Worm (Caenorhabditis elegans) whole organism, L4 larva: ENCODE data around the gene egrh-3.

Experiments
- F10B5.3 ChIP-seq: sonication (generic microtip); optimal IDR thresholded peaks from 2 replicates; lab custom pipeline; 2016; ENCODE audit warnings: mild to moderate bottlenecking, missing genetic modification characterization, missing compliant biosample characterization
- F49E8.2 ChIP-seq: sonication (generic microtip); optimal IDR thresholded peaks from 2 replicates; lab custom pipeline; 2016; ENCODE audit warnings: missing compliant biosample characterization, mild to moderate bottlenecking, missing genetic modification characterization, borderline replicate concordance
- R02D3.7 ChIP-seq: fragments of 150-350 bp; sonication (generic microtip); optimal IDR thresholded peaks from 3 replicates; lab custom pipeline; 2014; ENCODE audit warnings: missing biosample characterization, missing genetic modification characterization
- T20F7.1 ChIP-seq: fragments of 200-800 bp; sonication (Bioruptor generic); optimal IDR thresholded peaks from 2 replicates; lab custom pipeline; 2018; ENCODE audit warnings: mild to moderate bottlenecking, missing genetic modification characterization, missing compliant biosample characterization
- Y5F2A.4 ChIP-seq: fragments of 200-800 bp; sonication (Bioruptor generic); optimal IDR thresholded peaks from 2 replicates; lab custom pipeline; 2018; ENCODE audit warnings: mild to moderate bottlenecking, missing genetic modification characterization, missing compliant biosample characterization
- ZK337.2 ChIP-seq: fragments of 200-800 bp; sonication (Bioruptor generic); IDR thresholded peaks from 2 replicates; pipeline ENCODE4 v1.3.6; 2022; ENCODE audit warnings: missing genetic modification reagents, missing genetic modification characterization, missing compliant biosample characterization
- ZK546.5 ChIP-seq, 2 experiments: sonication (generic microtip); optimal IDR thresholded peaks; 2 replicates each; lab custom pipeline; 2017; ENCODE audit warnings: missing biosample characterization in 2 of 2, missing genetic modification characterization in 2 of 2
- arid-1 ChIP-seq: fragments of 200-800 bp; sonication (Bioruptor generic); conservative IDR thresholded peaks from 2 replicates; pipeline ENCODE4 v1.3.6; 2022; ENCODE audit warnings: missing genetic modification reagents, missing genetic modification characterization, missing compliant biosample characterization
- ceh-20 ChIP-seq: fragments of 200-800 bp; sonication (Bioruptor generic); IDR thresholded peaks from 2 replicates; pipeline ENCODE4 v1.3.6; 2022; ENCODE audit warnings: missing genetic modification reagents, missing genetic modification characterization, missing compliant biosample characterization
- ceh-28 ChIP-seq: fragments of 150-350 bp; optimal IDR thresholded peaks from 2 replicates; lab custom pipeline; 2014; ENCODE audit warnings: missing biosample characterization, missing genetic modification reagents, missing genetic modification characterization
- ctbp-1 ChIP-seq: fragments of 200-800 bp; sonication (Bioruptor generic); IDR thresholded peaks from 2 replicates; pipeline ENCODE4 v1.3.6; 2022; ENCODE audit warnings: missing genetic modification reagents, missing genetic modification characterization, missing compliant biosample characterization
- dmd-6 ChIP-seq: fragments of 200-800 bp; sonication (Bioruptor generic); IDR thresholded peaks from 2 replicates; pipeline ENCODE4 v1.3.6; 2022; ENCODE audit warnings: missing genetic modification reagents, missing genetic modification characterization, missing compliant biosample characterization
- dpl-1 ChIP-seq: fragments of 150-350 bp; optimal IDR thresholded peaks from 2 replicates; lab custom pipeline; 2014; ENCODE audit warnings: missing biosample characterization, missing genetic modification reagents, missing genetic modification characterization
- dve-1 ChIP-seq: sonication (generic microtip); optimal IDR thresholded peaks from 2 replicates; lab custom pipeline; 2017; ENCODE audit warnings: antibody characterized with exemption, mild to moderate bottlenecking, missing genetic modification characterization, missing compliant biosample characterization; ENCODE audit not compliant: insufficient read depth
- fkh-10 ChIP-seq: fragments of 150-350 bp; optimal IDR thresholded peaks from 2 replicates; lab custom pipeline; 2014; ENCODE audit warnings: missing biosample characterization, missing genetic modification reagents, missing genetic modification characterization
- gei-8 ChIP-seq: fragments of 200-800 bp; sonication (Bioruptor generic); optimal IDR thresholded peaks from 2 replicates; lab custom pipeline; 2018; ENCODE audit warnings: mild to moderate bottlenecking, missing genetic modification characterization, missing compliant biosample characterization
- hif-1 ChIP-seq, 2 experiments: sonication (generic microtip); optimal IDR thresholded peaks; 2 replicates each; lab custom pipeline; 2016 to 2017; ENCODE audit warnings: missing compliant biosample characterization in 2 of 2, missing genetic modification characterization in 2 of 2, missing genetic modification reagents in 2 of 2, missing genotype in 2 of 2, mild to moderate bottlenecking in 1 of 2
- lim-7 ChIP-seq: fragments of 200-800 bp; sonication (Bioruptor generic); IDR thresholded peaks from 2 replicates; pipeline ENCODE4 v1.3.6; 2022; ENCODE audit warnings: missing genetic modification characterization, missing compliant biosample characterization
- lin-1 ChIP-seq: fragments of 200-800 bp; sonication (Bioruptor generic); IDR thresholded peaks from 2 replicates; pipeline ENCODE4 v1.3.6; 2022; ENCODE audit warnings: missing genetic modification reagents, missing genetic modification characterization, missing compliant biosample characterization
- lin-15B ChIP-seq: fragments of 150-350 bp; sonication (generic microtip); optimal IDR thresholded peaks from 3 replicates; lab custom pipeline; 2014; ENCODE audit warnings: missing biosample characterization, missing genetic modification characterization
- lin-38 ChIP-seq: fragments of 200-800 bp; sonication (Bioruptor generic); IDR thresholded peaks from 2 replicates; pipeline ENCODE4 v1.3.6; 2022; ENCODE audit warnings: missing genetic modification reagents, missing genetic modification characterization, missing compliant biosample characterization
- lir-3 ChIP-seq: sonication (generic microtip); optimal IDR thresholded peaks from 2 replicates; lab custom pipeline; 2016; ENCODE audit warnings: mild to moderate bottlenecking, missing genetic modification characterization, missing compliant biosample characterization
- lsy-2 ChIP-seq, 2 experiments: fragments of 150-350 bp in 1 of 2; sonication (generic microtip) in 1 of 2; optimal IDR thresholded peaks; 2 replicates each; lab custom pipeline; 2014 to 2017; ENCODE audit warnings: missing biosample characterization in 2 of 2, missing genetic modification characterization in 2 of 2
- madf-5 ChIP-seq, 2 experiments: fragments of 200-800 bp; sonication (Bioruptor generic); IDR thresholded peaks; 2 replicates each; pipeline ENCODE4 v1.3.6; 2022; ENCODE audit warnings: missing compliant biosample characterization in 2 of 2, missing genetic modification characterization in 2 of 2
- mxl-2 ChIP-seq: fragments of 200-800 bp; sonication (Bioruptor generic); conservative IDR thresholded peaks from 2 replicates; pipeline ENCODE4 v1.3.6; 2022; ENCODE audit warnings: missing genetic modification reagents, missing genetic modification characterization, missing compliant biosample characterization
- nhr-111 ChIP-seq: fragments of 200-800 bp; sonication (Bioruptor generic); optimal IDR thresholded peaks from 2 replicates; lab custom pipeline; 2018; ENCODE audit warnings: mild to moderate bottlenecking, missing genetic modification characterization, missing compliant biosample characterization
- nhr-28 ChIP-seq: fragments of 150-350 bp; optimal IDR thresholded peaks from 2 replicates; lab custom pipeline; 2014; ENCODE audit warnings: missing biosample characterization, missing genetic modification characterization
- nhr-41 ChIP-seq: fragments of 200-800 bp; sonication (Bioruptor generic); IDR thresholded peaks from 2 replicates; pipeline ENCODE4 v1.3.6; 2022; ENCODE audit warnings: missing genetic modification reagents, missing genetic modification characterization, missing compliant biosample characterization
- nhr-48 ChIP-seq: sonication (generic microtip); optimal IDR thresholded peaks from 2 replicates; lab custom pipeline; 2016; ENCODE audit warnings: mild to moderate bottlenecking, missing genetic modification characterization, missing compliant biosample characterization
- pqm-1 ChIP-seq: sonication (generic microtip); optimal IDR thresholded peaks from 2 replicates; lab custom pipeline; 2017; ENCODE audit warnings: missing biosample characterization, missing genetic modification characterization
- set-16 ChIP-seq: fragments of 200-800 bp; sonication (Bioruptor generic); IDR thresholded peaks from 2 replicates; pipeline ENCODE4 v1.3.6; 2022; ENCODE audit warnings: missing genetic modification reagents, missing genetic modification characterization, missing compliant biosample characterization
- snpc-4 ChIP-seq: fragments of 150-350 bp; optimal IDR thresholded peaks from 2 replicates; lab custom pipeline; 2014; ENCODE audit warnings: missing biosample characterization, missing genetic modification characterization
- spr-3 ChIP-seq: fragments of 200-800 bp; sonication (Bioruptor generic); optimal IDR thresholded peaks from 2 replicates; lab custom pipeline; 2018; ENCODE audit warnings: mild to moderate bottlenecking, missing genetic modification characterization, missing compliant biosample characterization
- unc-130 ChIP-seq: sonication (generic microtip); optimal IDR thresholded peaks from 2 replicates; lab custom pipeline; 2016; ENCODE audit warnings: missing genetic modification reagents, missing genetic modification characterization, missing compliant biosample characterization
- unc-39 ChIP-seq: sonication (generic microtip); optimal IDR thresholded peaks from 2 replicates; lab custom pipeline; 2017; ENCODE audit warnings: missing biosample characterization, missing genetic modification characterization
- zfp-2 ChIP-seq: sonication (generic microtip); optimal IDR thresholded peaks from 2 replicates; lab custom pipeline; 2016; ENCODE audit warnings: mild to moderate bottlenecking, missing genetic modification characterization, missing compliant biosample characterization
- zfp-3 ChIP-seq: fragments of 200-800 bp; sonication (Bioruptor generic); conservative IDR thresholded peaks from 2 replicates; pipeline ENCODE4 v1.3.6; 2022; ENCODE audit warnings: missing genetic modification reagents, missing genetic modification characterization, missing compliant biosample characterization
- ztf-7 ChIP-seq: fragments of 150-350 bp; optimal IDR thresholded peaks from 2 replicates; lab custom pipeline; 2014; ENCODE audit warnings: missing biosample characterization, missing genetic modification characterization

egrh-3 gene

DNA sequence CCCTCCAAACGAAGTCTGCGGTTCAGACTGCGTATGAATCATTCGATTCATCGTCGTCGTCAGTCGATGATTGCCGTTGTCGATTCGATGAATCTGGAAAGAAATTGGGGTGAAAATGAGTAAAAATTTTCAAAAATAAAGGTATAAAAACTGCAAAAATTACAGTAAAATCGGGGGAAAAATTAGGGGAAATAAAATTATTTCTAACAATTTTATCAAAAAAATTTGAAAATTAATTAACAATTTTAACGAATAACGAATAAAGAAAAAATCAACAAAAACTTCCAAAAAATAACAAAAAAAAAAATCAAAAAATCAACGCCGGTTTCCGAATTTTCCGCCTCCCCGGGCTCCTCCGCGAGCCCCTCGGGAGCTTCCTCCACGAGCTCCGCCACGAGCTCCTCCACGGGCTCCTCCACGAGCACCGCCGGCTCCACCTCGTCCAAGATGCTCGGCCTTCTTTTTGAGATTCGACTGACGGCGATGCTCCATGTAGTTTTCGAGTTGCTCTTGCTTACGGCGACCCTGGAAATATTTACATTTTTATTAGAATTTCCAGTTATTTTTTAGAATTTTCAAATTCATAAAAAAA, at the start of gene egrh-3:
Gene egrh-3, minus strand, starts transcription at position 51 of the 592 bp plus-strand sequence.
- no peak for TF ChIP-seq hif-1 (tag; optimal IDR thresholded peaks at IDR 0.05; lab: Kevin White, UChicago)
- no peak for TF ChIP-seq ctbp-1 (GFP tag; lab: Robert Waterston, UW)
- TF ChIP-seq zfp-3 = no peak
- TF ChIP-seq set-16 (GFP tag; lab: Robert Waterston, UW) = peak; percentile 97
- TF ChIP-seq, all 104 proteins: peak for 1

DNA sequence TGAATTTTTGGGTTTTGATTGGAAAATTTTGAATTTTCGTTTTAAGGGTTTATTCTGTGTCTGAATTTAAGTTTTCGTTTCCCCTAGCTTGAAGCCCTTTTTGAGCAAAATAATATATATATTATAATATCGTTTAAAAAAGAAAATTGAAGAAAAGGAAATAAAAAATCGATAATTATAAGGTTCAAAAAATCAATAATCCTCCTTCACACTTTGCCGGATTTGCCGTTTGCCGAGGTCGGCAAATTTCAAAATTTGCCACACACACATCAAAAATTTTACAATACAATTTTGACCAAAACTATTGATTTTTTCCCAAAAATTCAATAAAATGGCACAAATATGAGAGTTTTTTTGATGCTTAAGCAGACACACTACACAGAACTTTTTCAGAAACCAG, 48.0 kb upstream of the egrh-3 start:
- TF ChIP-seq nhr-111 (GFP tag; lab: Kevin White, UChicago) = no peak
- TF ChIP-seq lsy-2 (tag; optimal IDR thresholded peaks at IDR 0.05; lab: Kevin White, UChicago) = no peak
- TF ChIP-seq spr-3 = no peak
- TF ChIP-seq nhr-41 (GFP tag; lab: Robert Waterston, UW) = no peak
- TF ChIP-seq lim-7 = no peak
- TF ChIP-seq ceh-28 (tag; lab: Kevin White, UChicago) = peak; percentile 50

DNA sequence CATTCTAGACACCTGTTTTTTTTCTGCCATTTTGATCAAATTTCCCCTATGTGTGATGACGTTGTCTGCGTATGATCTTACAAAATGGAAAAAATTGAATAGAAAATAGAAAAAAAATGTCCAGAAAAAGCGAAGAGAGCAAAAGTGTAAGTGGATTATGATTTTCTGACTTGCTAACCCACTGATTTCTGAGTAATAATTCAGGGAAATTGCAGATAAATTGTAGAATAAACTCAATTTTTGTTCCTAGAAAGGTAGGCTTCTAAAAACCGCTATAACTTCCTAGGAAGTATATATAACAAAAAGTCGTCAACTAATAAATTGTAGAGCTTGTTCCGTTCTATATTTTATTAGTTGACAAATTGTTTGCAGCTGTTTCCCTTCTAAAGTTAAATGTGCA, 46.1 kb upstream of the egrh-3 start:
- TF ChIP-seq madf-5 (GFP tag; IDR thresholded peaks at IDR 0.05; lab: Robert Waterston, UW) = no peak
- no peak for TF ChIP-seq lin-38 (GFP tag; lab: Robert Waterston, UW)
- TF ChIP-seq ZK337.2 (GFP tag; lab: Robert Waterston, UW) = no peak
- no peak for TF ChIP-seq gei-8 (GFP tag; lab: Kevin White, UChicago)
- no peak for TF ChIP-seq nhr-48 (tag; lab: Kevin White, UChicago)
- no peak for TF ChIP-seq R02D3.7 (tag; lab: Kevin White, UChicago)
- TF ChIP-seq Y5F2A.4 (GFP tag; lab: Kevin White, UChicago) = no peak
- no peak for TF ChIP-seq lin-15B (tag; lab: Kevin White, UChicago)
- TF ChIP-seq fkh-10 (GFP tag; lab: Kevin White, UChicago) = no peak
- no peak for TF ChIP-seq lir-3 (tag; lab: Kevin White, UChicago)
- TF ChIP-seq ceh-20 (GFP tag; lab: Robert Waterston, UW) = no peak
- TF ChIP-seq F10B5.3 = no peak
- TF ChIP-seq dpl-1 = no peak
- TF ChIP-seq F49E8.2 (tag; lab: Kevin White, UChicago) = no peak

DNA sequence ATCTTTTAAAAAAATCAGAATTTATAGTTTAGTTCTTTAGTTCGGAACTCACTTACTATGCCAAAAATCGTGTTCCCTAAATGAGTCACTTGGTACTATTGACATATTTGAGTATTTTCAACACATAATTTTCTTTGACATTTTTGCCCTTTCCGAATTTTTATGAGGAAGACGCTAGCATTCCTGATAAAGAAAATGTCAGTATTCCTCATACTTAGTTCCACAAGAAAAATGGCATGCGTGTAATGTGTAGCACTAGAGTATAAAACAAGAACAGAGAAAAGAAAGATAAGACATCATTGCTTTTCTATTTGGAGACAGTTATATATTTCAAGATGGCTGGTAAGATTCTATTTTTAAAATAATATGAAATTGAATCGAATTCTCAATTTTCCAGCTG, 41.4 kb upstream of the egrh-3 start, which contains the start of gene Y94H6A.2:
Gene Y94H6A.2, plus strand, starts transcription at position 336 of the 400 bp plus-strand sequence.
- TF ChIP-seq unc-39 (no peak), nhr-28 (peak; percentile 61), ZK546.5 (tag; optimal IDR thresholded peaks at IDR 0.05; lab: Kevin White, UChicago) (no peak), mxl-2 (GFP tag; lab: Robert Waterston, UW) (no peak), dmd-6 (GFP tag; lab: Robert Waterston, UW) (peak; percentile 37; the same call in 1 of the 2 replicates), arid-1 (no peak), dve-1 (peak; percentile 19), lin-1 (no peak), ztf-7 (tag; lab: Kevin White, UChicago) (no peak), T20F7.1 (peak; percentile 25), zfp-2 (tag; lab: Kevin White, UChicago) (no peak), pqm-1 (tag; lab: Kevin White, UChicago) (peak; percentile 47), snpc-4 (tag; lab: Kevin White, UChicago) (no peak), unc-130 (no peak)
- TF ChIP-seq, all 104 proteins: peak for 5
